Worm (Caenorhabditis elegans) whole organism, L2 larva: ENCODE data around the gene ntr-2.

Experiments
- ama-1 ChIP-seq: fragments of 150-350 bp; optimal IDR thresholded peaks from 2 replicates; lab custom pipeline; 2018; ENCODE audit warnings: inconsistent platforms
- egl-27 ChIP-seq: sonication (generic microtip); optimal IDR thresholded peaks from 3 replicates; lab custom pipeline; 2017; ENCODE audit warnings: missing biosample characterization, missing genetic modification reagents, missing genetic modification characterization
- nhr-10 ChIP-seq: sonication (generic microtip); optimal IDR thresholded peaks from 2 replicates; lab custom pipeline; 2017; ENCODE audit warnings: missing biosample characterization, missing genetic modification characterization
- nhr-237 ChIP-seq: fragments of 150-350 bp; optimal IDR thresholded peaks from 2 replicates; lab custom pipeline; 2014; ENCODE audit warnings: missing biosample characterization, missing genetic modification characterization
- skn-1 ChIP-seq: sonication (generic microtip); optimal IDR thresholded peaks from 2 replicates; lab custom pipeline; 2017; ENCODE audit warnings: missing biosample characterization, missing genetic modification characterization

- TF ChIP-seq egl-27 (tag; lab: Kevin White, UChicago) (no peak), nhr-237 (no peak), nhr-10 (tag; lab: Kevin White, UChicago) (no peak), skn-1 (tag; lab: Kevin White, UChicago) (no peak), ama-1 (lab: Kevin White, UChicago) (no peak)
Observed at ce11 chrX:14969615-14970014, 40.9 kb upstream of the ntr-2 start.
